Fruit fly (Drosophila melanogaster) whole organism, prepupa: ENCODE results near the gene Ada1-1.

Experiments used
- CG6792 ChIP-seq: fragments of 200-800 bp; sonication (Bioruptor generic); optimal IDR thresholded peaks from 3 replicates; lab custom pipeline; 2016; ENCODE audit warnings: missing biosample characterization, missing genetic modification characterization
- Ets21C ChIP-seq: fragments of 200-800 bp; sonication (Bioruptor generic); optimal IDR thresholded peaks from 3 replicates; lab custom pipeline; 2016; ENCODE audit warnings: missing biosample characterization, missing genetic modification characterization
- Sox14 ChIP-seq: fragments of 200-800 bp; sonication (Bioruptor generic); optimal IDR thresholded peaks from 3 replicates; lab custom pipeline; 2016; ENCODE audit warnings: missing biosample characterization, missing genetic modification characterization

- TF ChIP-seq CG6792 (no peak), Sox14 (GFP tag; lab: Kevin White, UChicago) (no peak), Ets21C (GFP tag; lab: Kevin White, UChicago) (no peak)
These were observed 49.0 kb upstream of the Ada1-1 start, which contains the start of gene CG16964 for dm6 chr2L:11947641-11948040.
